Worm (Caenorhabditis elegans): ENCODE results near the gene cyp-33C1.

ce11 chrV:2218803-2219202 lies 39.5 kb downstream of the cyp-33C1 start, which contains the start of gene nhr-56:
- TF ChIP-seq skn-1 (tag; optimal IDR thresholded peaks at IDR 0.05) (no peak), ceh-32 (tag; optimal IDR thresholded peaks at IDR 0.05; ENCODE audit: poor library complexity) (no peak)
